Worm (Caenorhabditis elegans): ENCODE results near the gene Y39B6A.3.

- no peak for TF ChIP-seq fos-1 (tag; optimal IDR thresholded peaks at IDR 0.05)
- TF ChIP-seq zip-11 (GFP tag; IDR thresholded peaks at IDR 0.05): no peak
- TF ChIP-seq ceh-62 (tag; optimal IDR thresholded peaks at IDR 0.05): no peak
These were observed 22.0 kb upstream of the Y39B6A.3 start, which contains the start of gene nhr-79 for ce11 chrV:19211795-19212194.
